Worm (Caenorhabditis elegans) whole organism, L1 larva: ENCODE results near the gene rfc-1.

Source experiments
- C34B4.2 ChIP-seq: sonication (generic microtip); optimal IDR thresholded peaks from 2 replicates; lab custom pipeline; 2017; ENCODE audit warnings: mild to moderate bottlenecking, missing genetic modification characterization, missing compliant biosample characterization
- F16B12.6 ChIP-seq: fragments of 150-350 bp; optimal IDR thresholded peaks from 2 replicates; lab custom pipeline; 2014; ENCODE audit warnings: missing biosample characterization, missing genetic modification characterization
- alr-1 ChIP-seq: fragments of 200-800 bp; sonication (Bioruptor generic); optimal IDR thresholded peaks from 2 replicates; lab custom pipeline; 2018; ENCODE audit warnings: borderline replicate concordance, mild to moderate bottlenecking, missing genetic modification characterization, missing compliant biosample characterization
- ama-1 ChIP-seq: fragments of 150-350 bp; optimal IDR thresholded peaks from 2 replicates; lab custom pipeline; 2014
- blmp-1 ChIP-seq: fragments of 150-350 bp; optimal IDR thresholded peaks from 2 replicates; lab custom pipeline; 2014; ENCODE audit warnings: missing biosample characterization, missing genetic modification characterization
- ceh-88 ChIP-seq: fragments of 200-800 bp; sonication (Bioruptor generic); IDR thresholded peaks from 2 replicates; pipeline ENCODE4 v1.3.6; 2022; ENCODE audit warnings: missing genetic modification characterization, missing compliant biosample characterization
- ces-1 ChIP-seq: fragments of 150-350 bp; optimal IDR thresholded peaks from 2 replicates; lab custom pipeline; 2014; ENCODE audit warnings: missing biosample characterization, missing genetic modification reagents, missing genetic modification characterization
- dpl-1 ChIP-seq, 3 experiments: fragments of 150-350 bp in 2 of 3; sonication (generic microtip) in 1 of 3; optimal IDR thresholded peaks; 2 replicates each; lab custom pipeline; 2014 to 2017; ENCODE audit warnings: missing biosample characterization in 3 of 3, missing genetic modification characterization in 3 of 3, missing genetic modification reagents in 3 of 3
- dsc-1 ChIP-seq: sonication (generic microtip); optimal IDR thresholded peaks from 2 replicates; lab custom pipeline; 2016; ENCODE audit warnings: mild to moderate bottlenecking, missing genetic modification characterization, missing compliant biosample characterization
- efl-1 ChIP-seq, 4 experiments: fragments of 150-350 bp; optimal IDR thresholded peaks in 3 of 4; peaks in 1 of 4; 1 replicate in 1 of 4; 2 replicates in 3 of 4; lab custom pipeline; 2014; ENCODE audit warnings: missing biosample characterization in 2 of 4, missing genetic modification characterization in 2 of 4, missing genetic modification reagents in 2 of 4
- fkh-10 ChIP-seq: sonication (generic microtip); optimal IDR thresholded peaks from 2 replicates; lab custom pipeline; 2017; ENCODE audit warnings: missing biosample characterization, missing genetic modification reagents, missing genetic modification characterization
- fkh-4 ChIP-seq: sonication (generic microtip); optimal IDR thresholded peaks from 2 replicates; lab custom pipeline; 2016; ENCODE audit warnings: missing compliant biosample characterization, missing genetic modification characterization, borderline replicate concordance
- fkh-8 ChIP-seq: sonication (generic microtip); optimal IDR thresholded peaks from 2 replicates; lab custom pipeline; 2016; ENCODE audit warnings: mild to moderate bottlenecking, missing genetic modification characterization, missing compliant biosample characterization
- hpl-2 ChIP-seq: fragments of 150-350 bp; optimal IDR thresholded peaks from 2 replicates; lab custom pipeline; 2014; ENCODE audit warnings: missing biosample characterization, missing genetic modification reagents, missing genetic modification characterization
- irx-1 ChIP-seq: sonication (generic microtip); optimal IDR thresholded peaks from 2 replicates; lab custom pipeline; 2016; ENCODE audit warnings: missing genetic modification characterization, missing compliant biosample characterization
- lin-14 ChIP-seq: fragments of 200-800 bp; sonication (Bioruptor generic); optimal IDR thresholded peaks from 2 replicates; lab custom pipeline; 2018; ENCODE audit warnings: mild to moderate bottlenecking, missing genetic modification characterization, moderate library complexity, missing compliant biosample characterization
- lin-15B ChIP-seq: fragments of 150-350 bp; sonication (generic microtip); optimal IDR thresholded peaks from 3 replicates; lab custom pipeline; 2014; ENCODE audit warnings: missing biosample characterization, missing genetic modification characterization
- lin-35 ChIP-seq, 2 experiments: fragments of 150-350 bp; optimal IDR thresholded peaks; 2 replicates each; lab custom pipeline; 2014; ENCODE audit warnings: missing biosample characterization in 2 of 2, missing genetic modification characterization in 2 of 2, missing genetic modification reagents in 2 of 2
- lin-39 ChIP-seq: fragments of 150-350 bp; optimal IDR thresholded peaks from 2 replicates; lab custom pipeline; 2014; ENCODE audit warnings: missing biosample characterization, missing genetic modification reagents, missing genetic modification characterization
- lsy-2 ChIP-seq, 2 experiments: fragments of 150-350 bp; optimal IDR thresholded peaks; 2 replicates each; lab custom pipeline; 2014; ENCODE audit warnings: missing biosample characterization in 2 of 2, missing genetic modification characterization in 2 of 2
- nhr-20 ChIP-seq: sonication (generic microtip); optimal IDR thresholded peaks from 2 replicates; lab custom pipeline; 2016; ENCODE audit warnings: mild to moderate bottlenecking, missing genetic modification characterization, missing compliant biosample characterization
- nhr-71 ChIP-seq: sonication (generic microtip); optimal IDR thresholded peaks from 2 replicates; lab custom pipeline; 2016; ENCODE audit warnings: mild to moderate bottlenecking, missing genetic modification characterization, moderate library complexity, missing compliant biosample characterization
- nhr-85 ChIP-seq: sonication (generic microtip); peaks from one replicate; lab custom pipeline; 2016; ENCODE audit warnings: missing genetic modification characterization, inconsistent platforms, missing compliant biosample characterization
- pag-3 ChIP-seq: sonication (generic microtip); optimal IDR thresholded peaks from 2 replicates; lab custom pipeline; 2017; ENCODE audit warnings: missing genetic modification characterization, mild to moderate bottlenecking, missing compliant biosample characterization, antibody characterized with exemption, borderline replicate concordance; ENCODE audit not compliant: insufficient read depth
- pax-3 ChIP-seq: fragments of 200-800 bp; sonication (Bioruptor generic); optimal IDR thresholded peaks from 2 replicates; lab custom pipeline; 2018; ENCODE audit warnings: mild to moderate bottlenecking, missing genetic modification characterization, moderate library complexity, missing compliant biosample characterization
- pqm-1 ChIP-seq: sonication (generic microtip); optimal IDR thresholded peaks from 3 replicates; lab custom pipeline; 2017; ENCODE audit warnings: missing biosample characterization, missing genetic modification characterization
- rnt-1 ChIP-seq: sonication (generic microtip); optimal IDR thresholded peaks from 2 replicates; lab custom pipeline; 2016; ENCODE audit warnings: mild to moderate bottlenecking, missing genetic modification characterization, moderate library complexity, missing compliant biosample characterization
- skn-1 ChIP-seq: fragments of 150-350 bp; optimal IDR thresholded peaks from 2 replicates; lab custom pipeline; 2014; ENCODE audit warnings: missing biosample characterization, missing genetic modification characterization
- snpc-4 ChIP-seq: fragments of 150-350 bp; optimal IDR thresholded peaks from 2 replicates; lab custom pipeline; 2014; ENCODE audit warnings: missing biosample characterization, missing genetic modification characterization
- snu-23 ChIP-seq: sonication (generic microtip); optimal IDR thresholded peaks from 2 replicates; lab custom pipeline; 2016; ENCODE audit warnings: missing genetic modification characterization, missing compliant biosample characterization
- sup-37 ChIP-seq: fragments of 200-800 bp; sonication (Bioruptor generic); optimal IDR thresholded peaks from 2 replicates; lab custom pipeline; 2018; ENCODE audit warnings: mild to moderate bottlenecking, missing genetic modification characterization, missing compliant biosample characterization
- swsn-7 ChIP-seq: sonication (generic microtip); optimal IDR thresholded peaks from 2 replicates; lab custom pipeline; 2016; ENCODE audit warnings: missing genetic modification characterization, missing compliant biosample characterization
- tbx-2 ChIP-seq: sonication (generic microtip); optimal IDR thresholded peaks from 2 replicates; lab custom pipeline; 2016; ENCODE audit warnings: missing genetic modification characterization, missing compliant biosample characterization
- tlp-1 ChIP-seq: fragments of 150-350 bp; optimal IDR thresholded peaks from 2 replicates; lab custom pipeline; 2014; ENCODE audit warnings: missing biosample characterization, missing genetic modification characterization
- unc-130 ChIP-seq: fragments of 150-350 bp; optimal IDR thresholded peaks from 2 replicates; lab custom pipeline; 2017; ENCODE audit warnings: missing biosample characterization, missing genetic modification characterization, inconsistent platforms
- unc-30 ChIP-seq: sonication (generic microtip); optimal IDR thresholded peaks from 2 replicates; lab custom pipeline; 2017; ENCODE audit warnings: missing biosample characterization, missing genetic modification characterization

rfc-1 gene

ce11 chrV:14645817-14646789 is at the start of gene rfc-1, which contains the start of gene pmp-3:
rfc-1 (minus strand) TSS chrV:14645979.
pmp-3 (plus strand) TSS chrV:14646739.
- peak; percentile 9 for TF ChIP-seq swsn-7 (tag; lab: Kevin White, UChicago)
- no peak for TF ChIP-seq tlp-1 (tag; lab: Kevin White, UChicago)
- TF ChIP-seq nhr-85 (tag; lab: Kevin White, UChicago), result peak; percentile 20
- peak; percentile 29 for TF ChIP-seq lin-15B (tag; lab: Kevin White, UChicago)
- TF ChIP-seq lin-39 (tag; lab: Kevin White, UChicago), result no peak
- no peak for TF ChIP-seq pqm-1
- peak; percentile 42 for TF ChIP-seq nhr-71 (tag; lab: Kevin White, UChicago)
- TF ChIP-seq ceh-88, result no peak
- no peak for TF ChIP-seq ama-1 (lab: Kevin White, UChicago)
- peak; percentile 42 for TF ChIP-seq lin-14
- no peak for TF ChIP-seq alr-1 (tag; lab: Kevin White, UChicago)
- peak; percentile 79 to 93 for TF ChIP-seq lin-35 (GFP tag; optimal IDR thresholded peaks at IDR 0.05; lab: Kevin White, UChicago)
- TF ChIP-seq dsc-1 (tag; lab: Kevin White, UChicago), result peak; percentile 2
- TF ChIP-seq blmp-1, result peak; percentile 93
- TF ChIP-seq snpc-4 (tag; lab: Kevin White, UChicago), result no peak
- no peak for TF ChIP-seq fkh-10
- no peak for TF ChIP-seq F16B12.6 (tag; lab: Kevin White, UChicago)
- TF ChIP-seq fkh-8 (tag; lab: Kevin White, UChicago), result peak; percentile 12
- TF ChIP-seq snu-23 (GFP tag; lab: Kevin White, UChicago), result peak; percentile 36
- TF ChIP-seq ces-1, result no peak
- TF ChIP-seq rnt-1, result peak; percentile 20
- TF ChIP-seq tbx-2 (tag; lab: Kevin White, UChicago), result peak; percentile 22
- TF ChIP-seq unc-30, result no peak
- TF ChIP-seq nhr-20, result peak; percentile 30
- TF ChIP-seq fkh-4 (tag; lab: Kevin White, UChicago), result no peak
- peak; percentile 5 for TF ChIP-seq unc-130 (tag; lab: Kevin White, UChicago)
- peak; percentile 7 to 74 for TF ChIP-seq lsy-2 (tag; optimal IDR thresholded peaks at IDR 0.05; lab: Kevin White, UChicago)
- peak; percentile 87 to 93 for TF ChIP-seq efl-1 (optimal IDR thresholded peaks at IDR 0.05; lab: Kevin White, UChicago)
- peak; percentile 88 to 99 for TF ChIP-seq efl-1 (GFP tag; optimal IDR thresholded peaks at IDR 0.05 in 1 of 2; lab: Kevin White, UChicago)
- TF ChIP-seq pax-3 (tag; lab: Kevin White, UChicago), result no peak
- peak; percentile 5 for TF ChIP-seq irx-1 (tag; lab: Kevin White, UChicago)
- no peak for TF ChIP-seq hpl-2 (GFP tag; lab: Kevin White, UChicago)
- peak; percentile 22 for TF ChIP-seq skn-1
- peak; percentile 82 to 88 (median 86) for TF ChIP-seq dpl-1 (GFP tag; optimal IDR thresholded peaks at IDR 0.05; lab: Kevin White, UChicago)

DNA sequence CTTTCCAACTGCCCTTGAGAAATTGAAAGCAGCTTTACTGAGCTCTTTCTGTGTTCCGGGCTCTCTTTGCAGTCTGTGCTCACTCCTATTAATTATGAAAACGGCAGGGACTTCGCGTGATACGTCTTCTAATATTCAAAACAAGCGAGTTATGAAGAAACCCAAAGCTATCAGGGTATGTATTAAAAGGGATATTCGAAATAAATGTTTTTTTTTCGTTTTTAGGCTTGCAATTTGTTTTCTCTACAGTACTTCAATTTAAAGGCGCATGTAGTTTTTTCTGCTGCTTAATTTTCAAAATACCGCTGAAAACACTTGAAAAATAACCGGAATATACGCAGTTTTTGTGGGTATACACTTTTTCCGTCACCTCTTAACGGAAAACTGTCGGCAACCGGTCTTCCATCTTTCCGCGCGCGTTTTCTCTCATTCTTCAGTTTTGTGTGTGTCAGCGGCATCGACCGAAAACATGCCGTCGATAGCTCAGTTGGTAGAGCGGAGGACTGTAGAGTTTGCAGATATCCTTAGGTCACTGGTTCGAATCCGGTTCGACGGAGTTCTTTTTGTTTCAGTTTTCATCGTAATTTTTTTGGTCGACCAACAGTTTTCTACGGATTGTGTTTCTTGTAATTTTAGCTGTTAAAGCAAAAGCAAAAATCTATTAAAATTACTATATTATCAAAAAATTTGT is 43.4 kb upstream of the rfc-1 start, which contains the start of gene gasr-8:
Gene gasr-8, plus strand, starts transcription at position 51 of the 691 bp plus-strand sequence.
- TF ChIP-seq pag-3 (no peak), sup-37 (GFP tag; lab: Kevin White, UChicago) (no peak), efl-1 (optimal IDR thresholded peaks at IDR 0.05; lab: Kevin White, UChicago) (no peak), efl-1 (GFP tag; optimal IDR thresholded peaks at IDR 0.05 in 1 of 2; lab: Kevin White, UChicago) (peak in 1 of 2 experiments; percentile 41), lin-35 (GFP tag; optimal IDR thresholded peaks at IDR 0.05; lab: Kevin White, UChicago) (peak in 1 of 2 experiments; percentile 16), C34B4.2 (no peak), nhr-85 (tag; lab: Kevin White, UChicago) (peak; percentile 20), fkh-8 (tag; lab: Kevin White, UChicago) (peak; percentile 54)
